Fruit fly (Drosophila melanogaster) whole organism, adult: Measurements from ENCODE around the gene CG9547.

Experiments used
- CG11617 ChIP-seq: fragments of 200-800 bp; sonication (Bioruptor generic); optimal IDR thresholded peaks from 2 replicates; lab custom pipeline; 2017; ENCODE audit warnings: mild to moderate bottlenecking, missing biosample characterization, missing genetic modification reagents, missing genetic modification characterization
- CG12768 ChIP-seq: fragments of 200-800 bp; sonication (Bioruptor generic); optimal IDR thresholded peaks from 2 replicates; lab custom pipeline; 2017; ENCODE audit warnings: missing biosample characterization, missing genetic modification characterization, mild to moderate bottlenecking, moderate library complexity, missing genetic modification reagents
- CG14711 ChIP-seq: fragments of 200-800 bp; sonication (Bioruptor generic); optimal IDR thresholded peaks from 2 replicates; lab custom pipeline; 2018; ENCODE audit warnings: missing biosample characterization, mild to moderate bottlenecking, missing genetic modification characterization, moderate library complexity
- CG1620 ChIP-seq: fragments of 200-800 bp; sonication (Bioruptor generic); optimal IDR thresholded peaks from 2 replicates; lab custom pipeline; 2016; ENCODE audit warnings: missing biosample characterization, missing genetic modification characterization
- CG33017 ChIP-seq: fragments of 200-800 bp; sonication (Bioruptor generic); optimal IDR thresholded peaks from 2 replicates; lab custom pipeline; 2018; ENCODE audit warnings: missing biosample characterization, mild to moderate bottlenecking, missing genetic modification characterization, moderate library complexity
- CG5204 ChIP-seq: fragments of 200-800 bp; sonication (Bioruptor generic); optimal IDR thresholded peaks from 2 replicates; lab custom pipeline; 2016; ENCODE audit warnings: missing biosample characterization, missing genetic modification characterization
- CG7045 ChIP-seq: fragments of 200-800 bp; sonication (Bioruptor generic); optimal IDR thresholded peaks from 2 replicates; lab custom pipeline; 2017; ENCODE audit warnings: missing biosample characterization, mild to moderate bottlenecking, missing genetic modification characterization
- CG7101 ChIP-seq: fragments of 200-800 bp; sonication (Bioruptor generic); optimal IDR thresholded peaks from 2 replicates; lab custom pipeline; 2018; ENCODE audit warnings: missing biosample characterization, mild to moderate bottlenecking, missing genetic modification characterization, moderate library complexity
- Clk ChIP-seq: fragments of 200-800 bp; sonication (Bioruptor generic); optimal IDR thresholded peaks from 2 replicates; lab custom pipeline; 2017; ENCODE audit warnings: missing biosample characterization, missing genetic modification characterization
- Crg-1 ChIP-seq: fragments of 200-800 bp; sonication (Bioruptor generic); optimal IDR thresholded peaks from 2 replicates; lab custom pipeline; 2016; ENCODE audit warnings: missing biosample characterization, missing genetic modification characterization
- Hr96 ChIP-seq: fragments of 200-800 bp; sonication (Bioruptor generic); optimal IDR thresholded peaks from 2 replicates; lab custom pipeline; 2016; ENCODE audit warnings: missing biosample characterization, missing genetic modification characterization
- Mnt ChIP-seq: fragments of 200-800 bp; sonication (Bioruptor generic); optimal IDR thresholded peaks from 2 replicates; lab custom pipeline; 2016; ENCODE audit warnings: missing biosample characterization, mild to moderate bottlenecking, missing genetic modification characterization
- bab1 ChIP-seq: fragments of 200-800 bp; sonication (Bioruptor generic); optimal IDR thresholded peaks from 3 replicates; lab custom pipeline; 2019; ENCODE audit warnings: missing biosample characterization, mild to moderate bottlenecking, missing genetic modification characterization, moderate library complexity
- cic ChIP-seq: fragments of 200-800 bp; sonication (Bioruptor generic); optimal IDR thresholded peaks from 2 replicates; lab custom pipeline; 2017; ENCODE audit warnings: missing biosample characterization, mild to moderate bottlenecking, missing genetic modification characterization, moderate library complexity
- cnc ChIP-seq, 2 experiments: fragments of >200 bp; optimal IDR thresholded peaks; 2 replicates each; lab custom pipeline; 2017
- kay ChIP-seq: fragments of 200-800 bp; sonication (Bioruptor generic); peaks from one replicate; lab custom pipeline; 2016; ENCODE audit warnings: missing biosample characterization, missing genetic modification characterization, borderline replicate concordance
- ovo ChIP-seq: fragments of 200-800 bp; sonication (Bioruptor generic); optimal IDR thresholded peaks from 2 replicates; lab custom pipeline; 2016; ENCODE audit warnings: missing biosample characterization, missing genetic modification characterization
- pad ChIP-seq: fragments of 200-800 bp; sonication (Bioruptor generic); optimal IDR thresholded peaks from 3 replicates; lab custom pipeline; 2017; ENCODE audit warnings: missing biosample characterization, missing genetic modification characterization, mild to moderate bottlenecking, moderate library complexity, missing genetic modification reagents
- tj ChIP-seq: fragments of 200-800 bp; sonication (Bioruptor generic); optimal IDR thresholded peaks from 3 replicates; lab custom pipeline; 2017; ENCODE audit warnings: missing biosample characterization, mild to moderate bottlenecking, missing genetic modification characterization, moderate library complexity
- toe ChIP-seq: fragments of 200-800 bp; sonication (Bioruptor generic); optimal IDR thresholded peaks from 2 replicates; lab custom pipeline; 2016; ENCODE audit warnings: missing biosample characterization, missing genetic modification characterization

CG9547 gene

dm6 chr2L:6531985-6532699, 37.8 kb upstream of the CG9547 start:
- TF ChIP-seq CG33017 (tag; lab: Kevin White, UChicago) (no peak), Mnt (GFP tag; lab: Kevin White, UChicago) (no peak), CG5204 (GFP tag; lab: Kevin White, UChicago) (no peak), toe (GFP tag; lab: Kevin White, UChicago) (no peak), ovo (GFP tag; lab: Kevin White, UChicago) (no peak), Crg-1 (GFP tag; lab: Kevin White, UChicago) (no peak), bab1 (GFP tag; lab: Kevin White, UChicago) (no peak), Hr96 (no peak), CG1620 (GFP tag; lab: Kevin White, UChicago) (no peak), CG7101 (no peak), CG12768 (GFP tag; lab: Kevin White, UChicago) (no peak), Clk (no peak), cnc (optimal IDR thresholded peaks at IDR 0.05; lab: Kevin White, UChicago) (no peak), tj (GFP tag; lab: Kevin White, UChicago) (no peak), pad (no peak), CG14711 (tag; lab: Kevin White, UChicago) (no peak), kay (GFP tag; lab: Kevin White, UChicago) (no peak), cic (GFP tag; lab: Kevin White, UChicago) (no peak), CG11617 (GFP tag; lab: Kevin White, UChicago) (no peak)

dm6 chr2L:6530952-6531512, 36.7 kb upstream of the CG9547 start:
- TF ChIP-seq Crg-1 (GFP tag; lab: Kevin White, UChicago) (no peak), toe (GFP tag; lab: Kevin White, UChicago) (no peak), cnc (optimal IDR thresholded peaks at IDR 0.05; lab: Kevin White, UChicago) (no peak)

dm6 chr2L:6526996-6527395, 32.7 kb upstream of the CG9547 start:
- no peak for TF ChIP-seq CG14711 (tag; lab: Kevin White, UChicago)
- no peak for TF ChIP-seq Clk
- no peak for TF ChIP-seq Crg-1 (GFP tag; lab: Kevin White, UChicago)
- no peak for TF ChIP-seq CG11617 (GFP tag; lab: Kevin White, UChicago)
- TF ChIP-seq CG7101, result no peak
- peak; percentile 26 for TF ChIP-seq CG1620 (GFP tag; lab: Kevin White, UChicago)
- TF ChIP-seq Hr96, result no peak
- TF ChIP-seq bab1 (GFP tag; lab: Kevin White, UChicago), result peak; percentile 24
- no peak for TF ChIP-seq cic (GFP tag; lab: Kevin White, UChicago)

dm6 chr2L:6513948-6514347, 19.6 kb upstream of the CG9547 start:
- TF ChIP-seq ovo (GFP tag; lab: Kevin White, UChicago) (no peak), CG12768 (GFP tag; lab: Kevin White, UChicago) (peak; percentile 51), CG14711 (tag; lab: Kevin White, UChicago) (no peak), CG7045 (GFP tag; lab: Kevin White, UChicago) (no peak), tj (GFP tag; lab: Kevin White, UChicago) (no peak)

dm6 chr2L:6508666-6509065, 14.3 kb upstream of the CG9547 start:
- TF ChIP-seq Mnt (GFP tag; lab: Kevin White, UChicago) (no peak), cnc (optimal IDR thresholded peaks at IDR 0.05; lab: Kevin White, UChicago) (no peak), Hr96 (no peak), Clk (no peak), ovo (GFP tag; lab: Kevin White, UChicago) (no peak), CG14711 (tag; lab: Kevin White, UChicago) (no peak), CG5204 (GFP tag; lab: Kevin White, UChicago) (no peak), CG12768 (GFP tag; lab: Kevin White, UChicago) (no peak), kay (GFP tag; lab: Kevin White, UChicago) (no peak), toe (GFP tag; lab: Kevin White, UChicago) (no peak)

dm6 chr2L:6503724-6504037, 9.3 kb upstream of the CG9547 start:
- TF ChIP-seq Mnt (GFP tag; lab: Kevin White, UChicago) (no peak), CG14711 (tag; lab: Kevin White, UChicago) (no peak), toe (GFP tag; lab: Kevin White, UChicago) (no peak), CG1620 (GFP tag; lab: Kevin White, UChicago) (no peak), cic (GFP tag; lab: Kevin White, UChicago) (no peak), kay (GFP tag; lab: Kevin White, UChicago) (no peak), CG7045 (GFP tag; lab: Kevin White, UChicago) (no peak), cnc (optimal IDR thresholded peaks at IDR 0.05; lab: Kevin White, UChicago) (no peak), Hr96 (no peak), pad (no peak), CG5204 (GFP tag; lab: Kevin White, UChicago) (no peak), CG33017 (tag; lab: Kevin White, UChicago) (no peak), tj (GFP tag; lab: Kevin White, UChicago) (no peak), CG11617 (GFP tag; lab: Kevin White, UChicago) (no peak)
